Worm (Caenorhabditis elegans): ENCODE data around the gene srw-95.

The srw-95 gene

DNA sequence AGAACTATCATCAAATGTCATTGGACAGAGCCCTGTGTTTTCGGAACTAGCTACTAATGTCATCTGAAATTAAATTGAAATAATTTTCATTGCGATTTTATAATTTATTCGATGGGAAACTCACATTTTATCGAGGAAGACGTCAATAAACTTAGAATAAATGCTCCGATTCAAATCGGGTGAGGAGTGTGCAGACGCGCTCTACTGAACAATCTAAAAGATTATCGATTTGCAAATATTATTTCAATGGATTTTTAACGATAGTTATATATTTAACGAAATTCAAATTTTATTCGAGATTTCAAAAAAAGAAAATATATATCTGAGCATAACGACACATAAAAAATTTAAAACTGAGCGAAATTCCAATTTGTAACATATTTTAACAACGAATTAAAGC is 12.8 kb upstream of the srw-95 start, which contains the start of gene eor-1 (continued):
- no peak for TF ChIP-seq fkh-10 (GFP tag; optimal IDR thresholded peaks at IDR 0.05)
- no peak for TF ChIP-seq ceh-82 (tag; optimal IDR thresholded peaks at IDR 0.05)
- TF ChIP-seq F16B12.6 (tag; optimal IDR thresholded peaks at IDR 0.05): peak; percentile 14
- peak; percentile 41 for TF ChIP-seq xbp-1 (tag; optimal IDR thresholded peaks at IDR 0.05)
- TF ChIP-seq lin-39 (tag; optimal IDR thresholded peaks at IDR 0.05): no peak
- TF ChIP-seq snpc-4 (tag; optimal IDR thresholded peaks at IDR 0.05): no peak
- no peak for TF ChIP-seq pax-3 (tag; optimal IDR thresholded peaks at IDR 0.05)
- TF ChIP-seq mab-9 (GFP tag; IDR thresholded peaks at IDR 0.05): no peak
- no peak for TF ChIP-seq ces-1 (GFP tag; optimal IDR thresholded peaks at IDR 0.05)
- no peak for TF ChIP-seq mdl-1 (tag; optimal IDR thresholded peaks at IDR 0.05)
- TF ChIP-seq nhr-85 (tag): peak; percentile 67
- no peak for TF ChIP-seq fkh-4 (tag; optimal IDR thresholded peaks at IDR 0.05; ENCODE audit: borderline replicate concordance)
- TF ChIP-seq hpl-2 (GFP tag; optimal IDR thresholded peaks at IDR 0.05): no peak
- no peak for TF ChIP-seq ets-5 (GFP tag; IDR thresholded peaks at IDR 0.05)
- TF ChIP-seq nhr-19 (GFP tag; conservative IDR thresholded peaks at IDR 0.05): 0 out of 2 replicates have a peak, but pooled peaks have one; percentile 2
- no peak for TF ChIP-seq unc-86 (tag; optimal IDR thresholded peaks at IDR 0.05)
- TF ChIP-seq nhr-77 (tag; optimal IDR thresholded peaks at IDR 0.05): no peak
- TF ChIP-seq nhr-47 (tag; optimal IDR thresholded peaks at IDR 0.05): no peak
- no peak for TF ChIP-seq C34B4.2 (tag; optimal IDR thresholded peaks at IDR 0.05)
- no peak for TF ChIP-seq pqm-1 (tag; optimal IDR thresholded peaks at IDR 0.05)
- no peak for TF ChIP-seq hlh-17 (GFP tag; optimal IDR thresholded peaks at IDR 0.05; ENCODE audit: borderline replicate concordance)
- no peak for TF ChIP-seq elt-2 (tag; optimal IDR thresholded peaks at IDR 0.05)
- TF ChIP-seq unc-30 (tag; optimal IDR thresholded peaks at IDR 0.05): no peak
- no peak for TF ChIP-seq nhr-90 (tag; optimal IDR thresholded peaks at IDR 0.05; ENCODE audit: poor library complexity)
- no peak for TF ChIP-seq sox-4 (tag; optimal IDR thresholded peaks at IDR 0.05)
- no peak for TF ChIP-seq jun-1 (tag; optimal IDR thresholded peaks at IDR 0.05)
- TF ChIP-seq alr-1 (tag; optimal IDR thresholded peaks at IDR 0.05; ENCODE audit: borderline replicate concordance): no peak
- TF ChIP-seq tbx-2 (tag; optimal IDR thresholded peaks at IDR 0.05): peak; percentile 26
- no peak for TF ChIP-seq nhr-12 (tag; optimal IDR thresholded peaks at IDR 0.05)
- TF ChIP-seq efl-1 (optimal IDR thresholded peaks at IDR 0.05): peak; percentile 42 to 55
- TF ChIP-seq efl-1 (GFP tag; optimal IDR thresholded peaks at IDR 0.05 in 1 of 2): peak; percentile 6 to 50
- no peak for TF ChIP-seq zag-1 (tag; optimal IDR thresholded peaks at IDR 0.05)
- no peak for TF ChIP-seq ama-1 (optimal IDR thresholded peaks at IDR 0.05)
- no peak for TF ChIP-seq mef-2 (tag; optimal IDR thresholded peaks at IDR 0.05)
- peak; percentile 32 for TF ChIP-seq C16A3.4 (tag; optimal IDR thresholded peaks at IDR 0.05)
- peak; percentile 20 for TF ChIP-seq skn-1 (tag; optimal IDR thresholded peaks at IDR 0.05)
- no peak for TF ChIP-seq nhr-76 (tag; optimal IDR thresholded peaks at IDR 0.05)
- TF ChIP-seq vab-15 (tag; optimal IDR thresholded peaks at IDR 0.05): no peak
- TF ChIP-seq blmp-1 (tag; optimal IDR thresholded peaks at IDR 0.05): no peak
- TF ChIP-seq aha-1 (tag; optimal IDR thresholded peaks at IDR 0.05): no peak
- no peak for TF ChIP-seq C04F5.9 (tag; optimal IDR thresholded peaks at IDR 0.05)
- TF ChIP-seq lin-35 (GFP tag; optimal IDR thresholded peaks at IDR 0.05): peak; percentile 59 to 67
- TF ChIP-seq tlp-1 (tag; optimal IDR thresholded peaks at IDR 0.05): no peak
- TF ChIP-seq irx-1 (tag; optimal IDR thresholded peaks at IDR 0.05): no peak
- TF ChIP-seq egl-13 (tag; optimal IDR thresholded peaks at IDR 0.05): no peak
- TF ChIP-seq dsc-1 (tag; optimal IDR thresholded peaks at IDR 0.05): peak; percentile 26
- TF ChIP-seq lsy-2 (tag; optimal IDR thresholded peaks at IDR 0.05): peak; percentile 49 to 77
- TF ChIP-seq ceh-90 (tag; optimal IDR thresholded peaks at IDR 0.05): no peak
- TF ChIP-seq snu-23 (GFP tag; optimal IDR thresholded peaks at IDR 0.05): peak; percentile 62
- no peak for TF ChIP-seq sup-37 (GFP tag; optimal IDR thresholded peaks at IDR 0.05)
- no peak for TF ChIP-seq fos-1 (tag; optimal IDR thresholded peaks at IDR 0.05)
- no peak for TF ChIP-seq ceh-8 (GFP tag; optimal IDR thresholded peaks at IDR 0.05)
- no peak for TF ChIP-seq ztf-11 (tag; optimal IDR thresholded peaks at IDR 0.05)
- no peak for TF ChIP-seq nhr-11 (tag; optimal IDR thresholded peaks at IDR 0.05)
